In genomic region chrX:18483261-18484218, dm6 we compare ENCODE assay signal across 1 fruit fly cellular context.
TF ChIP-seq lines count a peak whose summit lies in the region.

Gene Hayan, minus strand, starts transcription at chrX:18483772.

TF ChIP-seq in whole organism, embryonic, 481 proteins besides CTCF, POLR2A, EP300 and RAD21 (continued from another document):
- peak; percentile 8 for TF ChIP-seq sqz (GFP tag; optimal IDR thresholded peaks at IDR 0.05; lab: Kevin White, UChicago)
- no peak for TF ChIP-seq Dip2 (GFP tag; IDR thresholded peaks at IDR 0.05; lab: Robert Waterston, UW)
- no peak for TF ChIP-seq CG12299 (tag; optimal IDR thresholded peaks at IDR 0.05; lab: Kevin White, UChicago)
- TF ChIP-seq CG13424 (tag; optimal IDR thresholded peaks at IDR 0.05; lab: Kevin White, UChicago): no peak
- TF ChIP-seq Drgx (GFP tag; IDR thresholded peaks at IDR 0.05; lab: Robert Waterston, UW): peak; percentile 34; the same call in 1 of the 2 replicates
- TF ChIP-seq chinmo (GFP tag; IDR thresholded peaks at IDR 0.05; lab: Robert Waterston, UW; ENCODE audit: partially characterized antibody): 0 out of 4 replicates have a peak, but pooled peaks have one; percentile 63
- TF ChIP-seq Med (GFP tag; lab: Kevin White, UChicago): peak; percentile 44
- TF ChIP-seq bowl (GFP tag; IDR thresholded peaks at IDR 0.05; lab: Robert Waterston, UW): no peak
